Worm (Caenorhabditis elegans): ENCODE data around the gene degl-1.

The degl-1 gene

DNA sequence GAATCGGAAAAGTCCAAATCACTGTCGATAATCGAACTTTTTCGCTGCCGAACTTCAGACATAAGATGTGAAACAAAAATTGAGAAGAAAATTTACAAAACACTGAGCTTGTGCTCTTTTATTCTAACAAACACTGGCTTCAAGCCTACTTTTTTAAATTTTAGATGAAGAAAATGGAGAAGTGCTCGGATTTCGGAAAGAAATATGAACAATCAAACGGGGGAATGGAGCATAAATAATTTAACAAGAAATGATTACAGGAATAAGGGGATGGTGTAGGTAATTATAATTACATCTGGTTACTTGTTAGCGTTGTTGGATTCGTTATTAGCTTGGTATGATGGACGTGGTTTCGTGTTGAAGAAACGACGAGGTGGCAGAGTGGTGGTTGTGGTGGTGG lies at the start of gene degl-1:
TSS of gene degl-1 (minus strand) at position 101 of the 400 bp plus-strand sequence.
- no peak for TF ChIP-seq unc-62 (GFP tag; optimal IDR thresholded peaks at IDR 0.05)

DNA sequence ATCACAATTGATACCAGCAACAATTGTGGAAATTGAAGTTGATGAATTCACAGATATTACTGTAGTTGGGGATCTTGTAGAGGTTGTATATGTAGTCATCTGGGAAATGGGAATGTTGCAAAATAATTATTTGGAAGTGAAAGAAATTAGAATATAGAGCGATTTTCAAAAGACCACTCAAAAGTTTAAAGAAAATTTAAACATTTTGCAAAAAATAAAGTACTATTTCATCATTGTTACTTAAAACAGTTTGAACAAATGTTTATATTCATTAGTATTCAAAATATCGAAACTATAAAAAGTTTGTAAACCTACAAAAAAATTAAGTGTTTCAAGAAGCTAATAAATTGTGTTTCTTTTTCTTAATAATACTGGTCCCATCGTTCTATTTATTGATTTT lies 45.1 kb upstream of the degl-1 start, which contains the start of gene Y57G11C.46:
TSS of gene Y57G11C.46 (minus strand) at position 101 of the 400 bp plus-strand sequence.
- no peak for TF ChIP-seq unc-62 (GFP tag; optimal IDR thresholded peaks at IDR 0.05)

DNA sequence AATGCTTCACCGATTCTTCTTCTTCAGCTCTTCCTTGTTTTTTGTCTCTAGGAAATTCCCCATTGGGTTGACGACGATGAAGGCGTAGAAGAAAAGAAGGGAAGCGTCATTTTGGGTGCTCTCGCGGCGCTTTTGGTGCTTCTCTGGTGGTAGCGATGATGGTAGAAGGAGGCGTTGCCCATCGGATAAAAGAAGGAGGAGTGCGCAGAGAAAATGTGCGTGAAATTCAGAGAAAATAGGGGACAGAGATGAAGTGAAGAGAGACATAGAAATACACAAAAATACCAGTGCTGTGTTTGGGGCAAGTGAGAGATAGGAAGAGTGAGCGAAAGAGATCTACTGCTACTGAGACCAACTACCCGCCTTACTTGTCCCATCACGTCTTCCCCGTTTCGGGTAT lies 35.7 kb upstream of the degl-1 start, which contains the start of gene oig-5:
TSS of gene oig-5 (plus strand) at position 301 of the 400 bp plus-strand sequence.
- TF ChIP-seq unc-62 (GFP tag; optimal IDR thresholded peaks at IDR 0.05), result no peak

DNA sequence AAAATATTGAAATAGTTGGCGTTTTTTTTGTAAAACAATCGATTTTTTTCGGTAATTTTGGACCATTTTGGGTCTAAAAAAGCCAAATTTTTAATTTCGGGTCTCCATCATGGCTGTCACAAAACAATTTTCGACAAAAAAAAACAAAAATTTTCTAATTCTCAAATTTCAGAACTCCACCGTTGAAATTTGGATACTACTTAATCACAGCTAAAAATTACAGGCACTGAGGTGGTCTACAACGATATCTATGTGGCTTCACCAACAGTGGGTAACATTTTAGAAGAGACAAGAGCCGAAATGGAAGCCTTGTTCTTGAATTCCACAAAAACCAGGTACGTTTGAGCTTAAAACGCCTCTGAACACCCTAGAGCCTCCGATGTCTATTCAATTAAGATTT lies 31.1 kb upstream of the degl-1 start, which contains the start of gene Y57G11C.1142:
TSS of gene Y57G11C.1142 (plus strand) at position 301 of the 400 bp plus-strand sequence.
- no peak for TF ChIP-seq unc-62 (GFP tag; optimal IDR thresholded peaks at IDR 0.05)

DNA sequence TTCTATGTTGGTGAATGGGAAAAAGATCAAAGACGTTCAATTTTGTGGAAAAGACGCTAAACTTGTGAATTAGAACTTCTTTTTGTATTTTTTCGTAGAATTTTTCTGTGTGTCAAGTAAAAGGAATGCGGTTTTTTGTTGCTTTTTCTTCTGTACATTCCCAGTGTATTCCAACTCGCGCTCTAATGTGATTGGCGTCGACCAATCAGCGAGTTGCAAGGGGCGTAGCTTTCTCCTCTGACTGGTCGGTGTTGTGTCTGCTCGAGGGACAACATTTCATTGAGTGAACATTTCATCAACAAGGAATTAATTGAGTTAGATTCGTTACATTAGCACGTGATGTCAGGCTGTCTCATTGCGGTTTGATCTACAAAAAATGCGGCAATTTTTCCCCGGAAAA lies 29.7 kb upstream of the degl-1 start:
- no peak for TF ChIP-seq unc-62 (GFP tag; optimal IDR thresholded peaks at IDR 0.05)

DNA sequence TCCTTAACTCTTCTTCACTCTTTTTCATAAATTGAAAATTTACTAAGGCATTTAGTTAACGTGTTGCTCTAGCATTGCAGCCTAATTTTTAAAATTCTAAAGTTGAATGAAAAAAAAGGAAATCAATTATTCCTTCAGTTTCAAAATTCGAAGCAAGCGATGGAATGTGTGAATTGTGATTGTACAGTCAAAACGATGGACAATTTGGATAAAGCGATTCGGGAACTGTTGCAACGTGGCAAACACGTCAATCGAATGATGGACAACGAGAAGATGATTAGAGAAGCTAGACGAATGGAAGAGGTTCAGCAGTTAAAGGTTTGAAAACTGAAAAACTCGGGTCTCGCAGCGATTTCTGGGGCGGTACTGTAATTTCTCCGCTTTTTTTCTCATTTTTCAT lies 28.0 kb upstream of the degl-1 start, which contains the start of gene Y57G11C.14:
TSS of gene Y57G11C.14 (plus strand) at position 126 of the 400 bp plus-strand sequence.
- no peak for TF ChIP-seq unc-62 (GFP tag; optimal IDR thresholded peaks at IDR 0.05)

DNA sequence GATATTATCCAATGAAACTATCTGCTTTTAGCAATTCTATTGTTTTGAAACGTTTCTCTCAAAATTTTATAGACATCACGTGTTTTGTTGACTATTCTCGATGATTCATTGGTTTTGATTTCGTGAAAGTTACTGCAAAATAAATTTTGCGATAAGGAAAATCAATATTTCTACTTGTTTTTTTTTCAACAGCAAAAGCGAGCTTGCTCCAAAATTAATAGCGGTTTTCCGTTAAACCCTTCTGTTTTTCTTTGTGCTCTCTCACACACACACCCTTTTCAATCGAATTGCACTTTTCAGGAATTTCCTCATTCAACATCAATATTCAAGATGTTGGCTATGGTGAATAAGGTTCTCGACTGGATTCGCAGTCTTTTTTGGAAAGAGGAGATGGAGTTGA lies 26.6 kb upstream of the degl-1 start, which contains the start of gene arl-8:
TSS of gene arl-8 (plus strand) at position 301 of the 400 bp plus-strand sequence.
- TF ChIP-seq unc-62 (GFP tag; optimal IDR thresholded peaks at IDR 0.05), result no peak

DNA sequence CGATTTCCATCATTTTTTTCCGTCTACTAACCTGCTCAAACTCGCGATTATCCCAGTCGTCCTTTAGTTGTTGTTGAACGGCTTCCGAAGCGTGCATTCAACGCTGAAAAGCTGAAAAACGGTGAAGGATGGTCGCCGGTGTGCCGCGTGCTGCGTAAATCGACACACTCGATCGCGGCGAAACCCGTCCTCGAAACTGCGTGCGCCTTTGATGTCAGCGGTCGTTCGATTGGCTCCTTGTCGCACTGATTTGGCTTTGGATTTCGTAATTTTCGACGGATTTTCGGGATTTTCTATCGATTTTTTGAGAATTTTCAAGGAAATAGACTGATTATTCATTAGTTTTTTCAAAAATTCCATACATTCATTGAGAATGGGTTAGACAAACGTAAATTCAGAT lies 26.1 kb upstream of the degl-1 start, which contains the start of the genes Y57G11C.1147 and nuo-3:
TSS of gene Y57G11C.1147 (minus strand) at position 161 of the 400 bp plus-strand sequence.
TSS of gene nuo-3 (minus strand) at position 191 of the 400 bp plus-strand sequence.
- TF ChIP-seq unc-62 (GFP tag; optimal IDR thresholded peaks at IDR 0.05), result no peak

DNA sequence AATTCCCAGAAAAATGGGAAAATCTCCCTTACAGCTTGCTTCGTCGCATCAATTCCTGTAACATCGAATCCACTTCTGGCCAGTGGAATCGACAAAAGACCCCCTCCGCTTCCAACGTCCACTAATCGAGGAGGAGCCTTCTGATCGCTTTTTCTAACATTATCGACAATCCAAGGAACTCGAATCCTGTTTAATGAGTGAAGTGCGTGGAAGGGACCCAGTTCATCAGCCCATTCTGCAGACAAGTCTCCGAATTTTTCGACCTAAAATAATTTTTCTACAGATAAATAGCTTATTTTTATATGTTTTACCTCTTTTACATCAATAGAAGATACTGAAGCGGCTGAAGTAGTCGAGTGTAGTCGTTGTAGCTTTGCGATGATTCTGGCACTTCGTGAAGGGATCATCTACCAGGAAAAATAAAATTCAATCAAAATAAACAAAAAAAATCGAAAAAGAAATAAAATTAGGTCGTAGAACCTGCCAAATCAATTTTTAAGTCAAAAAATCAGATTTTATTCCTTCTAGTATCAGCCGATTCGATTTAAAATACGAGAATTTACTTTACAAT lies 24.8 kb upstream of the degl-1 start, which contains the start of gene coq-3:
TSS of gene coq-3 (minus strand) at position 407 of the 571 bp plus-strand sequence.
- TF ChIP-seq unc-62 (GFP tag; optimal IDR thresholded peaks at IDR 0.05), result no peak

DNA sequence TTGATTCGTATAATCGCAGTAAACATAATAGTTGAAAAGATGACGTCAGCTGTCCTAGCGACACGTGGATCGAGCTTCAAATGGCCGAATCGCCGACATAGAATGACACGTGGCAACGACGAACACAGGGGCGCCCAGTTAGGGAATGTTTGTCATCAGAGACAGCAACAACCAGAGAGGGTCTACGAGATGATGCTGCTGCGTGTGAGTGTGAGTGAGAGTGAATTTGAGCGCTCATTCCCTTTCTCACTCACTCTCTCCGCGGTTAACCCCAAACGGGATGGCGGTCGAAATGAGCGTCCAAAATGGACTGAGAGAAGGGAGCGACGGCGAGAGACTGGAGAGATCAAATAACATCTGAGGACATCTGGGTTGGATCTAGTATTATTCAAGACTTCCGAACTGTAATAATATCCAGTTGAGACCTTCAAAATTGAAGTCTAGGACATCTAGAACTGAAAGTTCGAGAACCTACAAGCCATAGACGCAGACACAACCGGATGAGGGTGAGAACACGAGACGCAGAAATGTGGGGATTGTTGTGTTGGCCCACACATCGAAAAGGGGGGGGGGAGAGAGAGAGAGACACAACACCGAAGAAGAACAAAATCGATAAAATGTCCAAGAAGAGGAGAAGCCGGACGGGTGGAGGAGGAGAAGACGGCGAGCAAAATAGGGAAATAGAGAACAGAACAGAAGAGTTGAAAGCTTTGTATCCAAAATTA lies 22.8 kb upstream of the degl-1 start:
- no peak for TF ChIP-seq unc-62 (GFP tag; optimal IDR thresholded peaks at IDR 0.05)

DNA sequence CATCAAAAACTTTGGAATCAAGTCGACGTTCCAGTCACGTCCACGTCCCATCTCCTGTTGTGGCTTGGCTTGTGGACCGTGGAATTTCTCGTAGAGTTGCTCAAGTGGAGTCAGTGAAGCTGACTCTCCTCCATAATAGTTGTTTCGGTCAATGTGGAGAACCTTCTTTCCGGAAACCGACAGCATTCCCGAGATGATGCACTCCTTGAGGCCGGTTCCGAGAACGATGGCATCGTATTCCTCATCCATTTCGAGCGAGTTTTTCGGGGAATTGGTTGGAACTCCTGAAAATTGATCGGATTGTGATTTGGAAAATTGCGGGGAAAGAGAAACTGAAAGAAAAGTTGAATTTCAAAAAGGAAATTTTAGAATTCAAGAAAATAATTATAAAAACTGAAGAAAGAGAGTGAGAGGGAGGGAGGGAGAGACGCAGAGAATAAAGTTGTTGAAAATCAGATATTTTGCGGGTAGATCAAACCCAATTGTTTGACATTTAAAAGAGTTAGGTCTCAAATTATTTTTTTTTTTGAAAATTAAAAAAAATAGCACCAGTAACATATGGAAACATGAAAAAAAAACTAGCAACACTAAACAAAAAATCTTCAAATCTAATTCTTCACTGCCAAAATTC lies 21.5 kb upstream of the degl-1 start, which contains the start of gene gdi-1:
TSS of gene gdi-1 (minus strand) at position 286 of the 631 bp plus-strand sequence.
- TF ChIP-seq unc-62 (GFP tag; optimal IDR thresholded peaks at IDR 0.05), result no peak

DNA sequence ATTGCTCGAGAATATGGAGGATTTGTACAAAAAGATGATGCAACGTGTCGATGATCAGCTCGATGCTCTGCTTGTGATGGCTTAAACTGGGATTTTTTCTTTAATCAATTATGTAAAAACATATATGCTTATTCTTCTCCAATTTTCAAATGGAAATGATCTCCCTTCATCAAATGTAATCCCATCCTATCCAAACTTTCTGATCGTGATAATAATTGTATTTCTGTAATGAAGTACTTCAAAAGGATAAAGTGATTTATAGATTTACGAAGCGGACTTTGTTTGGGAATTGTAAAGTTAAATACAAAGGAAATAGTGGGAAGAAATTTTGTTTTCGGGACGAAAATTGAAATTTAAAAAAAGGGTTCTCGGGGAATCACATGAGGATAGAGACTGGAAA lies 19.4 kb upstream of the degl-1 start:
- no peak for TF ChIP-seq unc-62 (GFP tag; optimal IDR thresholded peaks at IDR 0.05)

DNA sequence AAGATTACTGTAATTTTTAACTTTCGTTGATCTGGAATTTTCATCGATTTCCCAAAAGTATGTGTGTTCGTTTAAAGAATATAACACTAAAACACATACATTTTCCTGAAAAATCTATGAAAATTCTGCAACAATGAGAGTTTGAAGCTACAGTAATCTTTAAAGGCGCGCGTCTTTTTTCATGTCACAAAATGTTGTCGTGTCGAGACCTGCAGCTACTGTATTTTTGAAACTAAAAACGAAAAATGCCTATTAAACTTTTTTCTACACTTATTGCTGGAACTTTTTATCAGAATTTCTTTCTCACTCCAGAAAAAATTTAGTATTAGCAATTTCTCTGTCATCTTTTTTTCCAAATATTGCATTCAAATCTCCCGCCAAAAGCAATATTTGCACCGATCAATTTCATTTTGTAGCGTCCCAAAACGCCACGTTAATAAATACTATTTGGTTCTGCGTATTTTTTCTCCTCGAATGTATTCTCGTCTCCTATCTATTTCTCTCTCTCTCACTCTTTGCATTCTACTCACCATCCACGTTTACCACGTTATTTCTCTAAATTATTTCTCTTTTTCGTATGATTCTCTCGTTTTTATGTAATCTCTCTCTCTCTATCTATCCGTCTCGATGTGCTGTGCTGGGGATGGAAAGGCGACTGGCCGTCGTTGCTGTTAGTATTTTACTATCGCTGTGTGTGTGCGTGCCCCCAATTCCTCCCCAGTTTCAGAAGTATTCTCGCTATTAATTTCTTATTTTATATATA lies 15.3 kb upstream of the degl-1 start, which contains the start of gene melo-1:
TSS of gene melo-1 (plus strand) at position 658 of the 763 bp plus-strand sequence.
- TF ChIP-seq unc-62 (GFP tag; optimal IDR thresholded peaks at IDR 0.05), result no peak

DNA sequence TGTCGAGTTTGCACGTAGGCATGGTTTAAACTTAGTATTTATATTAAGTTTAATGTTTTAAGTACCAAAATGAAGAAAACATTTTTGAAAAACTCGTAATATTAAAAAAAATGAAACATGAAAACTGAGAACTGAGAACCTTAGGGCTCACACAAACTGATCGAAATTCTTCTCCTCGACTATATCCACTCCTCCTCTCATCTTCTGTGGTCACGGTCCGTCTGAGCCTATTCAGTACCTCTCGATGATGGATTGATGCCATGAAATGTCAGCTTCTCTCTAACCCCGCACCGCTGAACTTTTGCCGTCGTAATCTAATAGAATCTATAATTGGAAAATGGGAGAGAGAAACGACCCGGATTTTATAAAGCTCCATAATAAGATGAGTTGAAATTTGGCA lies 13.3 kb upstream of the degl-1 start, which contains the start of gene nlp-56:
TSS of gene nlp-56 (minus strand) at position 257 of the 400 bp plus-strand sequence.
- TF ChIP-seq unc-62 (GFP tag; optimal IDR thresholded peaks at IDR 0.05), result no peak

DNA sequence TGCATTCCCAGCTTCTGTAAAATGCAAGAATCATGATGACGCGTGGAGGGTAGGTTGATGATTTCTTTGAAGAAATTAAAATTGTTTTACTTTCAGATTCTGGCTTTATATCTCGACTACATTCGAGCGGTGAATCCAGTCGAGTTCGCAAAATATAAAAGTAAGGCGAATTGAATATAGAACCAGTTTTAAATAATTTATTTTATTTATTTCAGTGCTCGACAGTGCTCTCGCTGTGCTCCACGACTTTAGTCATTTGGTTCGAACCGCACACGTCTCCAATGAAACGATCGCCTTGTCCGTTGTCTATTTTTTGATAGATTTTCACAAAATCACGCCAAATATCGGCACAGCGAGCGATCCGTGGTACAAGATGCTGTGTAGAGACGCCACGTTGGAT lies 11.0 kb upstream of the degl-1 start, which contains the start of gene Y57G11C.1130:
TSS of gene Y57G11C.1130 (plus strand) at position 301 of the 400 bp plus-strand sequence.
- TF ChIP-seq unc-62 (GFP tag; optimal IDR thresholded peaks at IDR 0.05), result no peak

Data from whole organism, dauer.